Fruit fly (Drosophila melanogaster): ENCODE measurements around the gene mub.

The mub gene

DNA sequence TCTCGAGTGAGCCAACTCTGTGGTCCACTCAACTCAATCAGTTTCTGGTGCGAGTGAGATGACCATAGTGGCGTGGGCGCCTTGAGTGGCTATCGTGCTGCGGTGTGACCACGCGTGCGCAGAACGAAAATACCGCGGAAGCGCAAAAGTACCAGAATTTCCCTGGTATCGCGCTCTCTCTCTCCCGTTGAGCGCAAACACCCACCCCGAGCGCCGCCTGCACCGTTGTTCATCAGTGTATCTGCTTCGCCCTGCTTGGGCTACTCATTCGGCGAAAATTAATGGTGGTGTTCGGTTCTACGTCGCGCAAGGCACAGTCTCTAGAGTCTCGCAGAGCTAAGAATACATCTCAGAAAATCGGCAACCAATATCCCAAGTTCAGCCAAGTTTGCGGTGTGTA is 34.8 kb downstream of the mub start (continued):
- TF ChIP-seq Lhr (GFP tag; optimal IDR thresholded peaks at IDR 0.05) (peak; percentile 3), E2f2 (GFP tag; IDR thresholded peaks at IDR 0.05) (peak; percentile 48; the same call in 1 of the 2 replicates), ems (GFP tag; optimal IDR thresholded peaks at IDR 0.05) (no peak), CG1832 (GFP tag; optimal IDR thresholded peaks at IDR 0.05) (peak; percentile 89), CG4424 (GFP tag; optimal IDR thresholded peaks at IDR 0.05) (no peak), dan (GFP tag; IDR thresholded peaks at IDR 0.05) (no peak), NFAT (GFP tag; IDR thresholded peaks at IDR 0.05) (peak; percentile 40; the same call in 1 of the 2 replicates), CG31224 (GFP tag; IDR thresholded peaks at IDR 0.05) (peak; percentile 12; the same call in 1 of the 2 replicates), ranshi (GFP tag; IDR thresholded peaks at IDR 0.05) (peak; percentile 23; the same call in 1 of the 2 replicates), pho (GFP tag; optimal IDR thresholded peaks at IDR 0.05) (peak; percentile 26), schlank (tag; optimal IDR thresholded peaks at IDR 0.05) (no peak), Dref (GFP tag; IDR thresholded peaks at IDR 0.05) (0 out of 2 replicates have a peak, but pooled peaks have one; percentile 12), chn (GFP tag; optimal IDR thresholded peaks at IDR 0.05) (peak; percentile 85), ci (GFP tag; IDR thresholded peaks at IDR 0.05) (peak; percentile 74), BEAF-32 (GFP tag; optimal IDR thresholded peaks at IDR 0.05) (peak; percentile 34), CG9797 (GFP tag; optimal IDR thresholded peaks at IDR 0.05) (peak; percentile 84), CG4282 (GFP tag; optimal IDR thresholded peaks at IDR 0.05) (no peak), CG30020 (tag; optimal IDR thresholded peaks at IDR 0.05) (no peak), YL-1 (GFP tag; optimal IDR thresholded peaks at IDR 0.05) (no peak), PHDP (tag; optimal IDR thresholded peaks at IDR 0.05) (peak; percentile 2), B-H2 (GFP tag; optimal IDR thresholded peaks at IDR 0.05) (peak; percentile 25), CG17186 (GFP tag; optimal IDR thresholded peaks at IDR 0.05) (peak; percentile 67), dm (GFP tag; optimal IDR thresholded peaks at IDR 0.05) (peak; percentile 41), fd64A (GFP tag; optimal IDR thresholded peaks at IDR 0.05) (peak; percentile 55), toy (GFP tag; IDR thresholded peaks at IDR 0.05) (0 out of 2 replicates have a peak, but pooled peaks have one; percentile 27), CG6175 (GFP tag; IDR thresholded peaks at IDR 0.05) (no peak), CG1603 (tag; optimal IDR thresholded peaks at IDR 0.05) (peak; percentile 36), CG32767 (GFP tag; IDR thresholded peaks at IDR 0.05) (0 out of 2 replicates have a peak, but pooled peaks have one; percentile 9), Stat92E (GFP tag; optimal IDR thresholded peaks at IDR 0.05) (peak in 1 of 3 experiments; percentile 67), wdn (GFP tag; IDR thresholded peaks at IDR 0.05) (0 out of 2 replicates have a peak, but pooled peaks have one; percentile 9), Med (GFP tag) (peak; percentile 90), CG13287 (GFP tag; IDR thresholded peaks at IDR 0.05; ENCODE audit: partially characterized antibody) (peak; percentile 75), p53 (GFP tag; optimal IDR thresholded peaks at IDR 0.05) (peak; percentile 1), sisA (GFP tag; IDR thresholded peaks at IDR 0.05) (no peak), CG11398 (GFP tag; optimal IDR thresholded peaks at IDR 0.05) (no peak), H15 (GFP tag; IDR thresholded peaks at IDR 0.05) (0 out of 3 replicates have a peak, but pooled peaks have one; percentile 43), nerfin-1 (tag; optimal IDR thresholded peaks at IDR 0.05) (peak; percentile 63), lab (GFP tag; optimal IDR thresholded peaks at IDR 0.05) (peak; percentile 52), Optix (GFP tag; IDR thresholded peaks at IDR 0.05) (no peak), CG4854 (GFP tag; optimal IDR thresholded peaks at IDR 0.05) (no peak), HLHmδ (GFP tag; optimal IDR thresholded peaks at IDR 0.05) (peak; percentile 82), D (optimal IDR thresholded peaks at IDR 0.05) (peak; percentile 33), D (GFP tag; optimal IDR thresholded peaks at IDR 0.05) (no peak), chinmo (GFP tag; IDR thresholded peaks at IDR 0.05; ENCODE audit: partially characterized antibody) (peak; percentile 97), HmgD (GFP tag; optimal IDR thresholded peaks at IDR 0.05) (peak; percentile 22), scrt (GFP tag; optimal IDR thresholded peaks at IDR 0.05) (peak; percentile 39), trem (tag; optimal IDR thresholded peaks at IDR 0.05) (peak; percentile 44), otp (GFP tag; IDR thresholded peaks at IDR 0.05) (peak; percentile 38; the same call in 1 of the 3 replicates), Aef1 (GFP tag; IDR thresholded peaks at IDR 0.05) (no peak), CTCF (GFP tag; optimal IDR thresholded peaks at IDR 0.05) (peak; percentile 20), her (GFP tag; optimal IDR thresholded peaks at IDR 0.05) (peak; percentile 59)

Data from whole organism, embryonic.